Worm (Caenorhabditis elegans) whole organism, young adult: ENCODE measurements around the gene T26C12.3.

Experiments
- B0261.1 ChIP-seq: sonication (generic microtip); optimal IDR thresholded peaks from 2 replicates; lab custom pipeline; 2016; ENCODE audit warnings: mild to moderate bottlenecking, missing genetic modification characterization, moderate library complexity, missing compliant biosample characterization
- B0336.3 ChIP-seq: fragments of 200-800 bp; sonication (Bioruptor generic); IDR thresholded peaks from 2 replicates; pipeline ENCODE4 v1.3.6; 2022; ENCODE audit warnings: missing genetic modification characterization, missing compliant biosample characterization
- D2030.7 ChIP-seq: fragments of 200-800 bp; sonication (Bioruptor generic); IDR thresholded peaks from 2 replicates; pipeline ENCODE4 v1.3.6; 2022; ENCODE audit warnings: missing genetic modification reagents, missing genetic modification characterization, missing compliant biosample characterization
- F10E7.11 ChIP-seq: sonication (generic microtip); optimal IDR thresholded peaks from 2 replicates; lab custom pipeline; 2017; ENCODE audit warnings: mild to moderate bottlenecking, missing genetic modification characterization, moderate library complexity, missing compliant biosample characterization
- F33H1.4 ChIP-seq: fragments of 200-800 bp; sonication (Bioruptor generic); IDR thresholded peaks from 2 replicates; pipeline ENCODE4 v1.3.6; 2022; ENCODE audit warnings: missing genetic modification reagents, missing genetic modification characterization, missing compliant biosample characterization
- F37B4.10 ChIP-seq: fragments of 200-800 bp; sonication (Bioruptor generic); IDR thresholded peaks from 2 replicates; pipeline ENCODE4 v1.3.6; 2022; ENCODE audit warnings: missing genetic modification characterization, missing compliant biosample characterization
- F39B2.1 ChIP-seq: fragments of 200-800 bp; sonication (Bioruptor generic); IDR thresholded peaks from 2 replicates; pipeline ENCODE4 v1.3.6; 2022; ENCODE audit warnings: missing genetic modification reagents, missing genetic modification characterization, missing compliant biosample characterization
- F55B11.4 ChIP-seq: sonication (generic microtip); optimal IDR thresholded peaks from 2 replicates; lab custom pipeline; 2016; ENCODE audit warnings: missing compliant biosample characterization, missing genetic modification characterization, borderline replicate concordance; ENCODE audit not compliant: insufficient read depth
- K11D2.4 ChIP-seq: fragments of 200-800 bp; sonication (Bioruptor generic); IDR thresholded peaks from 2 replicates; pipeline ENCODE4 v1.3.6; 2022; ENCODE audit warnings: missing genetic modification reagents, missing genetic modification characterization, missing compliant biosample characterization
- T07F8.4 ChIP-seq: sonication (generic microtip); optimal IDR thresholded peaks from 2 replicates; lab custom pipeline; 2016; ENCODE audit warnings: mild to moderate bottlenecking, missing genetic modification characterization, moderate library complexity, missing compliant biosample characterization
- Y53F4B.3 ChIP-seq: fragments of 200-800 bp; sonication (Bioruptor generic); IDR thresholded peaks from 2 replicates; pipeline ENCODE4 v1.3.6; 2022; ENCODE audit warnings: missing genetic modification reagents, missing genetic modification characterization, missing compliant biosample characterization
- Y67H2A.10 ChIP-seq: fragments of 200-800 bp; sonication (Bioruptor generic); conservative IDR thresholded peaks from 2 replicates; pipeline ENCODE4 v1.3.6; 2022; ENCODE audit warnings: missing genetic modification reagents, missing genetic modification characterization, missing compliant biosample characterization
- Y95B8A.8 ChIP-seq: fragments of 200-800 bp; sonication (Bioruptor generic); IDR thresholded peaks from 2 replicates; pipeline ENCODE4 v1.3.6; 2022; ENCODE audit warnings: missing genetic modification reagents, missing genetic modification characterization, missing compliant biosample characterization
- akir-1 ChIP-seq: fragments of 200-800 bp; sonication (Bioruptor generic); optimal IDR thresholded peaks from 2 replicates; lab custom pipeline; 2018; ENCODE audit warnings: mild to moderate bottlenecking, missing genetic modification characterization, moderate library complexity, missing compliant biosample characterization
- ama-1 ChIP-seq, 3 experiments: fragments of 150-350 bp in 1 of 3; sonication (generic microtip) in 2 of 3; optimal IDR thresholded peaks; 2 replicates each; lab custom pipeline; 2014 to 2018; ENCODE audit warnings: missing biosample characterization in 2 of 3, missing genetic modification characterization in 2 of 3, missing genetic modification reagents in 2 of 3
- attf-5 ChIP-seq: fragments of 200-800 bp; sonication (Bioruptor generic); optimal IDR thresholded peaks from 2 replicates; lab custom pipeline; 2018; ENCODE audit warnings: mild to moderate bottlenecking, missing genetic modification characterization, missing compliant biosample characterization
- attf-6 ChIP-seq: fragments of 200-800 bp; sonication (Bioruptor generic); IDR thresholded peaks from 2 replicates; pipeline ENCODE4 v1.3.6; 2022; ENCODE audit warnings: missing genetic modification reagents, missing genetic modification characterization, missing compliant biosample characterization
- ceh-27 ChIP-seq: fragments of 200-800 bp; sonication (Bioruptor generic); optimal IDR thresholded peaks from 2 replicates; lab custom pipeline; 2018; ENCODE audit warnings: mild to moderate bottlenecking, missing genetic modification characterization, moderate library complexity, missing compliant biosample characterization
- ceh-40 ChIP-seq: fragments of 200-800 bp; sonication (Bioruptor generic); IDR thresholded peaks from 2 replicates; pipeline ENCODE4 v1.3.6; 2022; ENCODE audit warnings: missing genetic modification characterization, missing compliant biosample characterization
- die-1 ChIP-seq: sonication (generic microtip); optimal IDR thresholded peaks from 2 replicates; lab custom pipeline; 2016; ENCODE audit warnings: missing genotype, mild to moderate bottlenecking, missing genetic modification characterization, missing compliant biosample characterization
- dox-1 ChIP-seq: fragments of 200-800 bp; sonication (Bioruptor generic); IDR thresholded peaks from 2 replicates; pipeline ENCODE4 v1.3.6; 2022; ENCODE audit warnings: missing genetic modification reagents, missing genetic modification characterization, missing compliant biosample characterization
- dpff-1 ChIP-seq: sonication (generic microtip); optimal IDR thresholded peaks from 2 replicates; lab custom pipeline; 2017; ENCODE audit warnings: mild to moderate bottlenecking, missing genetic modification characterization, missing compliant biosample characterization
- dpl-1 ChIP-seq: fragments of 150-350 bp; optimal IDR thresholded peaks from 2 replicates; lab custom pipeline; 2014; ENCODE audit warnings: missing biosample characterization, missing genetic modification reagents, missing genetic modification characterization
- efl-1 ChIP-seq: fragments of 150-350 bp; optimal IDR thresholded peaks from 2 replicates; lab custom pipeline; 2014; ENCODE audit warnings: missing biosample characterization, missing genetic modification reagents, missing genetic modification characterization
- him-1 ChIP-seq: sonication (generic microtip); optimal IDR thresholded peaks from 2 replicates; lab custom pipeline; 2016; ENCODE audit warnings: missing genotype, missing genetic modification reagents, missing genetic modification characterization, missing compliant biosample characterization
- hrde-1 ChIP-seq: sonication (generic microtip); optimal IDR thresholded peaks from 2 replicates; lab custom pipeline; 2016; ENCODE audit warnings: missing genetic modification characterization, mild to moderate bottlenecking, missing compliant biosample characterization, moderate library complexity, missing genotype, missing genetic modification reagents, borderline replicate concordance
- hsf-1 ChIP-seq: fragments of 200-800 bp; sonication (Bioruptor generic); IDR thresholded peaks from 2 replicates; pipeline ENCODE4 v1.3.6; 2022; ENCODE audit warnings: missing genetic modification reagents, missing genetic modification characterization, missing compliant biosample characterization
- lag-1 ChIP-seq: fragments of 200-800 bp; sonication (Bioruptor generic); IDR thresholded peaks from 2 replicates; pipeline ENCODE4 v1.3.6; 2022; ENCODE audit warnings: missing genetic modification reagents, missing genetic modification characterization, missing compliant biosample characterization
- lin-26 ChIP-seq: fragments of 200-800 bp; sonication (Bioruptor generic); IDR thresholded peaks from 2 replicates; pipeline ENCODE4 v1.3.6; 2022; ENCODE audit warnings: missing genetic modification reagents, missing genetic modification characterization, missing compliant biosample characterization
- lin-40 ChIP-seq: sonication (generic microtip); optimal IDR thresholded peaks from 2 replicates; lab custom pipeline; 2016; ENCODE audit warnings: missing genetic modification characterization, mild to moderate bottlenecking, missing compliant biosample characterization, missing genotype, missing genetic modification reagents
- madf-10 ChIP-seq: sonication (generic microtip); optimal IDR thresholded peaks from 2 replicates; lab custom pipeline; 2016; ENCODE audit warnings: mild to moderate bottlenecking, missing genetic modification characterization, missing compliant biosample characterization
- mcd-1 ChIP-seq: fragments of 200-800 bp; sonication (Bioruptor generic); IDR thresholded peaks from 2 replicates; pipeline ENCODE4 v1.3.6; 2022; ENCODE audit warnings: missing genetic modification reagents, missing genetic modification characterization, missing compliant biosample characterization
- mel-28 ChIP-seq: sonication (generic microtip); optimal IDR thresholded peaks from 2 replicates; lab custom pipeline; 2016; ENCODE audit warnings: borderline replicate concordance, mild to moderate bottlenecking, missing genetic modification characterization, missing compliant biosample characterization
- mes-4 ChIP-seq: sonication (generic microtip); optimal IDR thresholded peaks from 2 replicates; lab custom pipeline; 2016; ENCODE audit warnings: missing genotype, missing genetic modification characterization, missing compliant biosample characterization
- nfya-1 ChIP-seq: sonication (generic microtip); optimal IDR thresholded peaks from 2 replicates; lab custom pipeline; 2017; ENCODE audit warnings: antibody characterized with exemption, missing compliant biosample characterization, missing genetic modification characterization, borderline replicate concordance; ENCODE audit not compliant: insufficient read depth
- nfya-2 ChIP-seq: fragments of 200-800 bp; sonication (Bioruptor generic); IDR thresholded peaks from 2 replicates; pipeline ENCODE4 v1.3.6; 2022; ENCODE audit warnings: missing genetic modification reagents, missing genetic modification characterization, missing compliant biosample characterization
- pha-4 ChIP-seq: fragments of 150-350 bp; sonication (generic microtip); optimal IDR thresholded peaks from 2 replicates; lab custom pipeline; 2014; ENCODE audit warnings: missing biosample characterization, missing genetic modification reagents, missing genetic modification characterization
- sea-2 ChIP-seq: fragments of 200-800 bp; sonication (Bioruptor generic); IDR thresholded peaks from 2 replicates; pipeline ENCODE4 v1.3.6; 2022; ENCODE audit warnings: missing genetic modification characterization, missing compliant biosample characterization
- snpc-1.1 ChIP-seq: sonication (generic microtip); optimal IDR thresholded peaks from 2 replicates; lab custom pipeline; 2017; ENCODE audit warnings: missing genetic modification characterization, mild to moderate bottlenecking, missing compliant biosample characterization, antibody characterized with exemption, moderate library complexity, missing genotype, missing genetic modification reagents; ENCODE audit not compliant: insufficient read depth
- snpc-4 ChIP-seq, 5 experiments: fragments of 150-350 bp in 1 of 5; sonication (generic microtip) in 4 of 5; optimal IDR thresholded peaks; 2 replicates each; lab custom pipeline; 2014 to 2018; ENCODE audit warnings: missing genetic modification characterization in 5 of 5, missing biosample characterization in 3 of 5, antibody characterized with exemption in 2 of 5, mild to moderate bottlenecking in 2 of 5, missing compliant biosample characterization in 2 of 5, missing genotype in 2 of 5, moderate library complexity in 2 of 5, missing genetic modification reagents in 1 of 5
- tlf-1 ChIP-seq: fragments of 200-800 bp; sonication (Bioruptor generic); optimal IDR thresholded peaks from 2 replicates; lab custom pipeline; 2018; ENCODE audit warnings: mild to moderate bottlenecking, missing genetic modification characterization, missing compliant biosample characterization
- zfh-2 ChIP-seq: fragments of 200-800 bp; sonication (Bioruptor generic); conservative IDR thresholded peaks from 2 replicates; pipeline ENCODE4 v1.3.6; 2022; ENCODE audit warnings: missing genetic modification reagents, missing genetic modification characterization, missing compliant biosample characterization
- zim-3 ChIP-seq: sonication (generic microtip); optimal IDR thresholded peaks from 2 replicates; lab custom pipeline; 2017; ENCODE audit warnings: mild to moderate bottlenecking, missing genetic modification characterization, moderate library complexity, missing compliant biosample characterization
- ztf-3 ChIP-seq: fragments of 200-800 bp; sonication (Bioruptor generic); optimal IDR thresholded peaks from 2 replicates; lab custom pipeline; 2018; ENCODE audit warnings: mild to moderate bottlenecking, missing genetic modification characterization, missing compliant biosample characterization

The T26C12.3 gene

DNA sequence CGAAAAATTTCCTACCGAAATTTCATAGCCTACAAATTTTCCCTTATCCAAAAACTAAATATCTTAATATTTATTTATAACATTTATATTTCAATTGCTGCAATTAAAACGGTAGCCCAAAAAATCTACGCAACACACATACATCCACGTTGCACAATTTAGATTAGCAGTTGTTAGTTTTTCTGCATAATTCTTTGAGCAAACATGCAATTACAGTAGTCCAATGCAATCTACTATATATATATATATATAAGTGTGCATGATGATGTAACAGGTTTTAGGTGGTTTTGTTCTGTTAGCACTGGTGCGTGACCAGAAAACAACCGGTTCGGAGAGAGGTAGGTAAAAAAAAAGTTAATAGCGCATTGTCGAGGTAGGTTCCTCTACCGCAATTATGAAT is 1.9 kb downstream of the T26C12.3 start:
- TF ChIP-seq B0336.3 (no peak), sea-2 (no peak), Y53F4B.3 (GFP tag; lab: Robert Waterston, UW) (no peak), D2030.7 (GFP tag; lab: Robert Waterston, UW) (no peak), hrde-1 (tag; lab: Kevin White, UChicago) (no peak), pha-4 (tag; lab: Kevin White, UChicago) (no peak), madf-10 (no peak), dpff-1 (tag; lab: Kevin White, UChicago) (no peak), F33H1.4 (GFP tag; lab: Robert Waterston, UW) (no peak), tlf-1 (GFP tag; lab: Kevin White, UChicago) (no peak), attf-5 (no peak), zim-3 (tag; lab: Kevin White, UChicago) (no peak), akir-1 (GFP tag; lab: Kevin White, UChicago) (no peak), lin-40 (no peak), mes-4 (no peak), K11D2.4 (GFP tag; lab: Robert Waterston, UW) (no peak), lin-26 (no peak), Y67H2A.10 (no peak), efl-1 (no peak), B0261.1 (no peak)

- TF ChIP-seq snpc-4 (GFP tag; optimal IDR thresholded peaks at IDR 0.05; lab: Kevin White, UChicago) (no peak), snpc-4 (tag; optimal IDR thresholded peaks at IDR 0.05; lab: Kevin White, UChicago) (no peak), Y95B8A.8 (GFP tag; lab: Robert Waterston, UW) (no peak), T07F8.4 (tag; lab: Kevin White, UChicago) (no peak), D2030.7 (GFP tag; lab: Robert Waterston, UW) (no peak), nfya-2 (GFP tag; lab: Robert Waterston, UW) (no peak), him-1 (tag; lab: Kevin White, UChicago) (no peak)
These were observed 5.6 kb downstream of the T26C12.3 start, which contains the start of gene clec-173 for ce11 chrIV:3267581-3267980. clec-173 (minus strand) TSS chrIV:3267681.

DNA sequence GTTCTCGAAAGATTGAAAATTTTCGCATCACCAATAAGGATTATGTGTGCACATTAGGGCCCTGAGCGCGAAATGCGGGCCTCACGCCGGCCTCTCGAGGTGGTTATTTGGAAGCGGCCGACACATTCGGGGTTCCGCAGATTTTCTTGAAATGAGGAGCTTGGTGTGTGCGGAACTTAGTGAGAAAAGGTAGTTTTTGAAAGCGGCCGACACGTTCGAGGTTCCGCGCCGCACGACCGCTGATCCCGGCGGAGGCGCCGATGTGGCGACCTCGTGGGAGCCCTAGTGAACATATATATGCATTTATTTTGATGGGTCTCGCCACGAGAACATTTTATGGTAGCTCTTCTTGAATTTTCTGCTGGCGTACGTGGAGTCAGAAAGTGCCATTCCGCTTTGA is 6.4 kb downstream of the T26C12.3 start:
- TF ChIP-seq hsf-1 (GFP tag; lab: Robert Waterston, UW) (no peak), mel-28 (tag; lab: Kevin White, UChicago) (no peak), dpl-1 (GFP tag; lab: Kevin White, UChicago) (no peak), zfh-2 (GFP tag; lab: Robert Waterston, UW) (peak; percentile 64), snpc-4 (GFP tag; optimal IDR thresholded peaks at IDR 0.05; lab: Kevin White, UChicago) (no peak), snpc-4 (tag; optimal IDR thresholded peaks at IDR 0.05; lab: Kevin White, UChicago) (peak in 3 of 4 experiments; percentile 25 to 79 (median 30))
- TF ChIP-seq, all 124 proteins: peak for 2

ce11 chrIV:3265657-3266056 is 7.5 kb downstream of the T26C12.3 start, which contains the start of gene T26C12.2:
T26C12.2 (minus strand) TSS chrIV:3265757.
- no peak for TF ChIP-seq mcd-1 (GFP tag; lab: Robert Waterston, UW)
- no peak for TF ChIP-seq F55B11.4 (tag; lab: Kevin White, UChicago)
- no peak for TF ChIP-seq ceh-27
- TF ChIP-seq attf-6 (GFP tag; lab: Robert Waterston, UW): no peak
- no peak for TF ChIP-seq B0261.1
- no peak for TF ChIP-seq ama-1 (optimal IDR thresholded peaks at IDR 0.05; lab: Kevin White, UChicago)
- no peak for TF ChIP-seq ama-1 (GFP tag; optimal IDR thresholded peaks at IDR 0.05; lab: Kevin White, UChicago)
- no peak for TF ChIP-seq F10E7.11 (tag; lab: Kevin White, UChicago)
- no peak for TF ChIP-seq die-1 (tag; lab: Kevin White, UChicago)
- TF ChIP-seq K11D2.4 (GFP tag; lab: Robert Waterston, UW): no peak
- no peak for TF ChIP-seq mes-4
- TF ChIP-seq dpff-1 (tag; lab: Kevin White, UChicago): no peak
- no peak for TF ChIP-seq snpc-1.1
- TF ChIP-seq ceh-40 (GFP tag; lab: Robert Waterston, UW): no peak
- no peak for TF ChIP-seq lag-1 (GFP tag; lab: Robert Waterston, UW)
- no peak for TF ChIP-seq F39B2.1 (GFP tag; lab: Robert Waterston, UW)
- no peak for TF ChIP-seq dox-1 (GFP tag; lab: Robert Waterston, UW)
- TF ChIP-seq nfya-1 (tag; lab: Kevin White, UChicago): no peak
- TF ChIP-seq F37B4.10 (GFP tag; lab: Robert Waterston, UW): no peak
- TF ChIP-seq ztf-3 (GFP tag; lab: Kevin White, UChicago): no peak
- TF ChIP-seq, all 124 proteins: peak for 0
